Worm (Caenorhabditis elegans): ENCODE measurements around the gene rig-3.

ce11 chrX:6804405-6804804 lies 49.0 kb upstream of the rig-3 start:
- TF ChIP-seq aly-2 (tag; optimal IDR thresholded peaks at IDR 0.05) (no peak), unc-39 (tag; optimal IDR thresholded peaks at IDR 0.05) (no peak), eor-1 (tag; optimal IDR thresholded peaks at IDR 0.05) (no peak), daf-12 (tag; optimal IDR thresholded peaks at IDR 0.05) (no peak), tbx-2 (tag; optimal IDR thresholded peaks at IDR 0.05) (no peak)
